Fruit fly (Drosophila melanogaster) whole organism: Measurements from ENCODE around the gene spoon.

ENCODE experiments used
- CG8478 ChIP-seq: fragments of >200 bp; optimal IDR thresholded peaks from 2 replicates; lab custom pipeline; 2018; ENCODE audit warnings: inconsistent platforms
- pan ChIP-seq: fragments of >200 bp; optimal IDR thresholded peaks from 2 replicates; lab custom pipeline; 2017
- psq ChIP-seq: fragments of >200 bp; optimal IDR thresholded peaks from 2 replicates; lab custom pipeline; 2017
- usp ChIP-seq: fragments of >200 bp; optimal IDR thresholded peaks from 2 replicates; lab custom pipeline; 2017; ENCODE audit warnings: missing biosample characterization, missing genetic modification characterization, mixed read lengths

DNA sequence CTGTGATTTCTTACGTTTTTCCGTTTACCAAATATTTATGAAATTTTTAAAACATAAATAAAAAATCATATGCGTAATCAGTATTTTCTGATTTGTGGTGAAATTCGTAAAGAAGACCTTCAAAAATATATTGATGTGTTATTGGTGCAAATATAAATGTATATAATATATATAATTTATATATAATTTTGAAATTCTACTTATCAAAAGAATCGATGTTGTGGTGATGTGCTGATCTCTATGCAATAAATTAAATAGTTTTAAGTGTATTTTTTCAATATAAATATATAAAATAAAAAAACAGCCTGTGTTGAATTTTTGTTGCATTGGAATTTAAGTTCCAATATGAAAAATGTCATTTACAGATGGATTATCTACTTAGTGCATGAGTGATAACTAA, 8.6 kb upstream of the spoon start, which contains the start of gene CG15784:
- TF ChIP-seq psq (lab: Kevin White, UChicago): no peak
- no peak for TF ChIP-seq usp (GFP tag; lab: Kevin White, UChicago)
- no peak for TF ChIP-seq pan (lab: Kevin White, UChicago)
- TF ChIP-seq CG8478 (lab: Kevin White, UChicago): no peak
